Worm (Caenorhabditis elegans) whole organism, L3 larva: ENCODE results near the gene C24A3.2.

Experiments
- R02D3.7 ChIP-seq: fragments of 150-350 bp; optimal IDR thresholded peaks from 2 replicates; lab custom pipeline; 2014; ENCODE audit warnings: missing biosample characterization, missing genetic modification characterization
- ceh-16 ChIP-seq: sonication (generic microtip); optimal IDR thresholded peaks from 2 replicates; lab custom pipeline; 2017; ENCODE audit warnings: missing biosample characterization, missing genetic modification characterization
- ceh-28 ChIP-seq: fragments of 150-350 bp; optimal IDR thresholded peaks from 2 replicates; lab custom pipeline; 2014; ENCODE audit warnings: missing biosample characterization, missing genetic modification reagents, missing genetic modification characterization
- ceh-82 ChIP-seq: fragments of 150-350 bp; optimal IDR thresholded peaks from 2 replicates; lab custom pipeline; 2014; ENCODE audit warnings: missing biosample characterization, missing genetic modification characterization
- ceh-9 ChIP-seq: sonication (generic microtip); optimal IDR thresholded peaks from 2 replicates; lab custom pipeline; 2018; ENCODE audit warnings: missing biosample characterization, missing genetic modification characterization
- daf-12 ChIP-seq: fragments of 150-350 bp; optimal IDR thresholded peaks from 2 replicates; lab custom pipeline; 2014; ENCODE audit warnings: missing biosample characterization, missing genetic modification reagents, missing genetic modification characterization
- egl-27 ChIP-seq: sonication (generic microtip); optimal IDR thresholded peaks from 4 replicates; lab custom pipeline; 2017; ENCODE audit warnings: missing biosample characterization, missing genetic modification reagents, missing genetic modification characterization
- egl-5 ChIP-seq: fragments of 150-350 bp; optimal IDR thresholded peaks from 2 replicates; lab custom pipeline; 2017; ENCODE audit warnings: missing biosample characterization, missing genetic modification reagents, missing genetic modification characterization, inconsistent platforms
- elt-1 ChIP-seq: fragments of 150-350 bp; optimal IDR thresholded peaks from 2 replicates; lab custom pipeline; 2014; ENCODE audit warnings: missing biosample characterization, missing genetic modification characterization
- elt-2 ChIP-seq: sonication (generic microtip); optimal IDR thresholded peaks from 2 replicates; lab custom pipeline; 2016; ENCODE audit warnings: missing genetic modification reagents, mild to moderate bottlenecking, missing genetic modification characterization, missing compliant biosample characterization
- elt-3 ChIP-seq, 3 experiments: fragments of 150-350 bp in 1 of 3; sonication (generic microtip) in 2 of 3; optimal IDR thresholded peaks; 2 replicates in 2 of 3; 4 replicates in 1 of 3; lab custom pipeline; 2014 to 2017; ENCODE audit warnings: missing biosample characterization in 3 of 3, missing genetic modification characterization in 3 of 3
- eor-1 ChIP-seq, 2 experiments: fragments of 150-350 bp; optimal IDR thresholded peaks; 2 replicates each; lab custom pipeline; 2014 to 2018; ENCODE audit warnings: missing biosample characterization in 2 of 2, missing genetic modification characterization in 2 of 2
- fkh-10 ChIP-seq: sonication (generic microtip); optimal IDR thresholded peaks from 2 replicates; lab custom pipeline; 2017; ENCODE audit warnings: missing biosample characterization, missing genetic modification reagents, missing genetic modification characterization
- fkh-2 ChIP-seq: fragments of 150-350 bp; optimal IDR thresholded peaks from 2 replicates; lab custom pipeline; 2014; ENCODE audit warnings: missing biosample characterization, missing genetic modification reagents, missing genetic modification characterization
- fos-1 ChIP-seq: fragments of 150-350 bp; optimal IDR thresholded peaks from 2 replicates; lab custom pipeline; 2014; ENCODE audit warnings: missing biosample characterization, missing genetic modification characterization
- hmg-11 ChIP-seq: sonication (generic microtip); optimal IDR thresholded peaks from 2 replicates; lab custom pipeline; 2016; ENCODE audit warnings: missing genetic modification characterization, missing compliant biosample characterization
- jun-1 ChIP-seq: fragments of 150-350 bp; optimal IDR thresholded peaks from 2 replicates; lab custom pipeline; 2014; ENCODE audit warnings: missing biosample characterization, missing genetic modification reagents, missing genetic modification characterization
- lin-15B ChIP-seq: fragments of 150-350 bp; optimal IDR thresholded peaks from 2 replicates; lab custom pipeline; 2014; ENCODE audit warnings: missing biosample characterization, missing genetic modification characterization
- lin-39 ChIP-seq: fragments of 150-350 bp; optimal IDR thresholded peaks from 2 replicates; lab custom pipeline; 2018; ENCODE audit warnings: missing biosample characterization, missing genetic modification reagents, missing genetic modification characterization
- lsy-12 ChIP-seq: sonication (generic microtip); optimal IDR thresholded peaks from 2 replicates; lab custom pipeline; 2016; ENCODE audit warnings: mild to moderate bottlenecking, missing genetic modification characterization, missing compliant biosample characterization
- mdl-1 ChIP-seq: fragments of 150-350 bp; optimal IDR thresholded peaks from 2 replicates; lab custom pipeline; 2014; ENCODE audit warnings: missing biosample characterization, missing genetic modification characterization
- mml-1 ChIP-seq: fragments of 150-350 bp; sonication (generic microtip); optimal IDR thresholded peaks from 3 replicates; lab custom pipeline; 2014; ENCODE audit warnings: missing biosample characterization, missing genetic modification characterization
- nfya-1 ChIP-seq: sonication (generic microtip); optimal IDR thresholded peaks from 2 replicates; lab custom pipeline; 2017; ENCODE audit warnings: missing genetic modification characterization, mild to moderate bottlenecking, missing compliant biosample characterization, antibody characterized with exemption, moderate library complexity; ENCODE audit not compliant: insufficient read depth
- nhr-11 ChIP-seq: fragments of 150-350 bp; optimal IDR thresholded peaks from 2 replicates; lab custom pipeline; 2014; ENCODE audit warnings: missing biosample characterization, missing genetic modification characterization
- nhr-12 ChIP-seq: fragments of 150-350 bp; optimal IDR thresholded peaks from 2 replicates; lab custom pipeline; 2014; ENCODE audit warnings: missing biosample characterization, missing genetic modification characterization
- nhr-23 ChIP-seq: fragments of 150-350 bp; optimal IDR thresholded peaks from 2 replicates; lab custom pipeline; 2014; ENCODE audit warnings: missing biosample characterization, missing genetic modification reagents, missing genetic modification characterization
- nhr-28 ChIP-seq: fragments of 150-350 bp; optimal IDR thresholded peaks from 2 replicates; lab custom pipeline; 2014; ENCODE audit warnings: missing biosample characterization, missing genetic modification characterization
- nhr-43 ChIP-seq: sonication (generic microtip); optimal IDR thresholded peaks from 2 replicates; lab custom pipeline; 2016; ENCODE audit warnings: mild to moderate bottlenecking, missing genetic modification characterization, missing compliant biosample characterization; ENCODE audit not compliant: poor library complexity, severe bottlenecking
- nhr-67 ChIP-seq: fragments of 150-350 bp; optimal IDR thresholded peaks from 2 replicates; lab custom pipeline; 2014; ENCODE audit warnings: missing biosample characterization, missing genetic modification characterization
- nhr-76 ChIP-seq: fragments of 150-350 bp; sonication (generic microtip); optimal IDR thresholded peaks from 5 replicates; lab custom pipeline; 2014; ENCODE audit warnings: missing biosample characterization, missing genetic modification characterization
- nhr-77 ChIP-seq: fragments of 150-350 bp; optimal IDR thresholded peaks from 2 replicates; lab custom pipeline; 2014; ENCODE audit warnings: missing biosample characterization, missing genetic modification characterization
- sea-2 ChIP-seq: fragments of 150-350 bp; sonication (generic microtip); optimal IDR thresholded peaks from 4 replicates; lab custom pipeline; 2014; ENCODE audit warnings: missing biosample characterization, missing genetic modification reagents, missing genetic modification characterization
- skn-1 ChIP-seq: fragments of 150-350 bp; optimal IDR thresholded peaks from 2 replicates; lab custom pipeline; 2014; ENCODE audit warnings: missing biosample characterization, missing genetic modification characterization
- snpc-4 ChIP-seq: fragments of 150-350 bp; optimal IDR thresholded peaks from 2 replicates; lab custom pipeline; 2014; ENCODE audit warnings: missing biosample characterization, missing genetic modification characterization
- tbx-2 ChIP-seq: sonication (generic microtip); optimal IDR thresholded peaks from 2 replicates; lab custom pipeline; 2016; ENCODE audit warnings: mild to moderate bottlenecking, missing genetic modification characterization, missing compliant biosample characterization
- unc-39 ChIP-seq: sonication (generic microtip); optimal IDR thresholded peaks from 4 replicates; lab custom pipeline; 2017; ENCODE audit warnings: missing biosample characterization, missing genetic modification characterization
- unc-62 ChIP-seq: fragments of 150-350 bp; sonication (generic microtip); optimal IDR thresholded peaks from 4 replicates; lab custom pipeline; 2014; ENCODE audit warnings: missing biosample characterization, missing genetic modification reagents, missing genetic modification characterization
- zag-1 ChIP-seq: fragments of 150-350 bp; optimal IDR thresholded peaks from 2 replicates; lab custom pipeline; 2014; ENCODE audit warnings: missing biosample characterization, missing genetic modification characterization
- ztf-11 ChIP-seq: fragments of 150-350 bp; optimal IDR thresholded peaks from 2 replicates; lab custom pipeline; 2014; ENCODE audit warnings: missing biosample characterization, missing genetic modification characterization
- ztf-4 ChIP-seq: fragments of 150-350 bp; optimal IDR thresholded peaks from 2 replicates; lab custom pipeline; 2014; ENCODE audit warnings: missing biosample characterization, missing genetic modification characterization

C24A3.2 gene

ce11 chrX:8955808-8956207 is 41.5 kb upstream of the C24A3.2 start:
- TF ChIP-seq ceh-28 (tag; lab: Kevin White, UChicago) (no peak), ceh-82 (tag; lab: Kevin White, UChicago) (no peak), nhr-28 (tag; lab: Kevin White, UChicago) (no peak), lsy-12 (no peak), fkh-2 (no peak), hmg-11 (no peak), fkh-10 (GFP tag; lab: Kevin White, UChicago) (no peak), nhr-43 (no peak), elt-2 (tag; lab: Kevin White, UChicago) (no peak), egl-5 (no peak)

DNA sequence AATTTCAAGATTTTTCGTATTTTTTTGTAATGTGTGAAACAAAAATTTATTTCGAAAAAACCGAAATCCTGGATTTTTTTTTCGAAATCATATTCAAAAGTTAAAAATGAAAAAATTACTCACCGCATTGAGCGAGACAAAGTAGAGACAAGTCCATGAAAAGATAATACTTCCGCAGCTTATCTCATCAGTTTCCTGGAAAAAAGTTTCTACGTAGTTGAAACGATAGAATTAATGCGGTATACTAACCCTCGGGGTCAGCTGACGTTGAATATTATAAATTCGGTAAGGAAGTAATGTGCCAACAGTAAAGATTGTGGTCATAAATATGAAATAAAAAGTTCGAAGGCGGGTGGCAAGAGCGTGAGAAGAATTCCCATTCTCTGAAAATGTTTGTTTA is 39.3 kb upstream of the C24A3.2 start:
- TF ChIP-seq nhr-67 (no peak), skn-1 (tag; lab: Kevin White, UChicago) (no peak), nfya-1 (tag; lab: Kevin White, UChicago) (no peak), nhr-12 (tag; lab: Kevin White, UChicago) (no peak), fos-1 (tag; lab: Kevin White, UChicago) (no peak), elt-3 (tag; optimal IDR thresholded peaks at IDR 0.05; lab: Kevin White, UChicago) (no peak), mml-1 (no peak), mdl-1 (tag; lab: Kevin White, UChicago) (no peak), lsy-12 (no peak), egl-5 (no peak), nhr-76 (tag; lab: Kevin White, UChicago) (no peak), daf-12 (tag; lab: Kevin White, UChicago) (no peak), elt-1 (tag; lab: Kevin White, UChicago) (no peak), ceh-16 (no peak)

- TF ChIP-seq lin-15B, result no peak
- TF ChIP-seq nfya-1 (tag; lab: Kevin White, UChicago), result no peak
- TF ChIP-seq daf-12 (tag; lab: Kevin White, UChicago), result no peak
- TF ChIP-seq tbx-2 (tag; lab: Kevin White, UChicago), result no peak
- no peak for TF ChIP-seq nhr-11
- TF ChIP-seq lsy-12, result no peak
- TF ChIP-seq jun-1 (tag; lab: Kevin White, UChicago), result no peak
- TF ChIP-seq ceh-16, result no peak
- TF ChIP-seq elt-1 (tag; lab: Kevin White, UChicago), result no peak
- no peak for TF ChIP-seq snpc-4 (tag; lab: Kevin White, UChicago)
- no peak for TF ChIP-seq zag-1 (tag; lab: Kevin White, UChicago)
- TF ChIP-seq unc-62 (GFP tag; lab: Kevin White, UChicago), result no peak
- no peak for TF ChIP-seq ceh-9 (tag; lab: Kevin White, UChicago)
- TF ChIP-seq nhr-28 (tag; lab: Kevin White, UChicago), result no peak
- no peak for TF ChIP-seq hmg-11
- TF ChIP-seq egl-27 (tag; lab: Kevin White, UChicago), result no peak
- no peak for TF ChIP-seq elt-3 (tag; optimal IDR thresholded peaks at IDR 0.05; lab: Kevin White, UChicago)
These were observed 36.0 kb upstream of the C24A3.2 start, which contains the start of gene aexr-3 for ce11 chrX:8961120-8961834. TSS of gene aexr-3 (minus strand) at chrX:8961170.

ce11 chrX:8963469-8963868 is 33.8 kb upstream of the C24A3.2 start:
- TF ChIP-seq lin-39 (tag; lab: Kevin White, UChicago) (no peak), nhr-43 (no peak), R02D3.7 (no peak), eor-1 (tag; optimal IDR thresholded peaks at IDR 0.05; lab: Kevin White, UChicago) (no peak), daf-12 (tag; lab: Kevin White, UChicago) (no peak), lsy-12 (no peak), nhr-12 (tag; lab: Kevin White, UChicago) (no peak), sea-2 (GFP tag; lab: Kevin White, UChicago) (no peak), unc-39 (tag; lab: Kevin White, UChicago) (no peak), ceh-28 (tag; lab: Kevin White, UChicago) (no peak), egl-5 (no peak), nhr-23 (tag; lab: Kevin White, UChicago) (no peak), ztf-11 (tag; lab: Kevin White, UChicago) (no peak), egl-27 (tag; lab: Kevin White, UChicago) (no peak), ceh-82 (tag; lab: Kevin White, UChicago) (no peak), ztf-4 (tag; lab: Kevin White, UChicago) (no peak), fos-1 (tag; lab: Kevin White, UChicago) (no peak), nhr-77 (tag; lab: Kevin White, UChicago) (no peak), hmg-11 (no peak), nhr-28 (tag; lab: Kevin White, UChicago) (no peak)
